Worm (Caenorhabditis elegans) whole organism, L1 larva: ENCODE results near the gene C53A5.17.

ENCODE experiments used
- C04F5.9 ChIP-seq: sonication (generic microtip); optimal IDR thresholded peaks from 2 replicates; lab custom pipeline; 2016; ENCODE audit warnings: missing genetic modification characterization, missing compliant biosample characterization
- C34B4.2 ChIP-seq: sonication (generic microtip); optimal IDR thresholded peaks from 2 replicates; lab custom pipeline; 2017; ENCODE audit warnings: mild to moderate bottlenecking, missing genetic modification characterization, missing compliant biosample characterization
- Y116A8C.19 ChIP-seq: sonication (generic microtip); optimal IDR thresholded peaks from 2 replicates; lab custom pipeline; 2016; ENCODE audit warnings: missing compliant biosample characterization, missing genetic modification characterization, borderline replicate concordance
- aha-1 ChIP-seq: fragments of 150-350 bp; optimal IDR thresholded peaks from 2 replicates; lab custom pipeline; 2014; ENCODE audit warnings: missing biosample characterization, missing genetic modification characterization
- blmp-1 ChIP-seq: fragments of 150-350 bp; optimal IDR thresholded peaks from 2 replicates; lab custom pipeline; 2014; ENCODE audit warnings: missing biosample characterization, missing genetic modification characterization
- ceh-8 ChIP-seq: fragments of 200-800 bp; sonication (Bioruptor generic); optimal IDR thresholded peaks from 2 replicates; lab custom pipeline; 2018; ENCODE audit warnings: mild to moderate bottlenecking, missing genetic modification characterization, moderate library complexity, missing compliant biosample characterization
- ceh-90 ChIP-seq: sonication (generic microtip); optimal IDR thresholded peaks from 2 replicates; lab custom pipeline; 2016; ENCODE audit warnings: missing genetic modification characterization, missing compliant biosample characterization
- ces-1 ChIP-seq: fragments of 150-350 bp; optimal IDR thresholded peaks from 2 replicates; lab custom pipeline; 2014; ENCODE audit warnings: missing biosample characterization, missing genetic modification reagents, missing genetic modification characterization
- dpl-1 ChIP-seq, 3 experiments: fragments of 150-350 bp in 2 of 3; sonication (generic microtip) in 1 of 3; optimal IDR thresholded peaks; 2 replicates each; lab custom pipeline; 2014 to 2017; ENCODE audit warnings: missing biosample characterization in 3 of 3, missing genetic modification characterization in 3 of 3, missing genetic modification reagents in 3 of 3
- dsc-1 ChIP-seq: sonication (generic microtip); optimal IDR thresholded peaks from 2 replicates; lab custom pipeline; 2016; ENCODE audit warnings: mild to moderate bottlenecking, missing genetic modification characterization, missing compliant biosample characterization
- efl-3 ChIP-seq: fragments of 200-800 bp; sonication (Bioruptor generic); optimal IDR thresholded peaks from 2 replicates; lab custom pipeline; 2018; ENCODE audit warnings: mild to moderate bottlenecking, missing genetic modification characterization, missing compliant biosample characterization
- elt-2 ChIP-seq: sonication (generic microtip); optimal IDR thresholded peaks from 2 replicates; lab custom pipeline; 2016; ENCODE audit warnings: missing genetic modification characterization, mild to moderate bottlenecking, inconsistent platforms, missing compliant biosample characterization, missing genetic modification reagents
- elt-3 ChIP-seq, 6 experiments: fragments of 150-350 bp in 1 of 6; sonication (generic microtip); optimal IDR thresholded peaks; 2 replicates each; lab custom pipeline; 2017 to 2018; ENCODE audit warnings: missing biosample characterization in 6 of 6, missing genetic modification characterization in 6 of 6, inconsistent platforms in 1 of 6
- fkh-10 ChIP-seq: sonication (generic microtip); optimal IDR thresholded peaks from 2 replicates; lab custom pipeline; 2017; ENCODE audit warnings: missing biosample characterization, missing genetic modification reagents, missing genetic modification characterization
- fkh-8 ChIP-seq: sonication (generic microtip); optimal IDR thresholded peaks from 2 replicates; lab custom pipeline; 2016; ENCODE audit warnings: mild to moderate bottlenecking, missing genetic modification characterization, missing compliant biosample characterization
- fos-1 ChIP-seq: fragments of 150-350 bp; optimal IDR thresholded peaks from 2 replicates; lab custom pipeline; 2014; ENCODE audit warnings: missing biosample characterization, missing genetic modification characterization
- grh-1 ChIP-seq: fragments of 200-800 bp; sonication (Bioruptor generic); IDR thresholded peaks from 2 replicates; pipeline ENCODE4 v1.3.6; 2022; ENCODE audit warnings: missing genetic modification reagents, missing genetic modification characterization, missing compliant biosample characterization
- hlh-17 ChIP-seq: fragments of 200-800 bp; sonication (Bioruptor generic); optimal IDR thresholded peaks from 2 replicates; lab custom pipeline; 2018; ENCODE audit warnings: missing genetic modification characterization, mild to moderate bottlenecking, missing compliant biosample characterization, moderate library complexity, borderline replicate concordance
- irx-1 ChIP-seq: sonication (generic microtip); optimal IDR thresholded peaks from 2 replicates; lab custom pipeline; 2016; ENCODE audit warnings: missing genetic modification characterization, missing compliant biosample characterization
- lin-13 ChIP-seq: fragments of 150-350 bp; optimal IDR thresholded peaks from 2 replicates; lab custom pipeline; 2014; ENCODE audit warnings: missing biosample characterization, missing genetic modification reagents, missing genetic modification characterization
- lin-14 ChIP-seq: fragments of 200-800 bp; sonication (Bioruptor generic); optimal IDR thresholded peaks from 2 replicates; lab custom pipeline; 2018; ENCODE audit warnings: mild to moderate bottlenecking, missing genetic modification characterization, moderate library complexity, missing compliant biosample characterization
- lin-15B ChIP-seq: fragments of 150-350 bp; sonication (generic microtip); optimal IDR thresholded peaks from 3 replicates; lab custom pipeline; 2014; ENCODE audit warnings: missing biosample characterization, missing genetic modification characterization
- lin-39 ChIP-seq: fragments of 150-350 bp; optimal IDR thresholded peaks from 2 replicates; lab custom pipeline; 2014; ENCODE audit warnings: missing biosample characterization, missing genetic modification reagents, missing genetic modification characterization
- lir-3 ChIP-seq: sonication (generic microtip); optimal IDR thresholded peaks from 2 replicates; lab custom pipeline; 2016; ENCODE audit warnings: mild to moderate bottlenecking, missing genetic modification characterization, moderate library complexity, missing compliant biosample characterization; ENCODE audit not compliant: poor library complexity
- lsy-2 ChIP-seq, 2 experiments: fragments of 150-350 bp; optimal IDR thresholded peaks; 2 replicates each; lab custom pipeline; 2014; ENCODE audit warnings: missing biosample characterization in 2 of 2, missing genetic modification characterization in 2 of 2
- mab-9 ChIP-seq: fragments of 200-800 bp; sonication (Bioruptor generic); IDR thresholded peaks from 2 replicates; pipeline ENCODE4 v1.3.6; 2022; ENCODE audit warnings: missing genetic modification reagents, missing genetic modification characterization, missing compliant biosample characterization
- mef-2 ChIP-seq: fragments of 150-350 bp; optimal IDR thresholded peaks from 2 replicates; lab custom pipeline; 2014; ENCODE audit warnings: missing biosample characterization, missing genetic modification characterization
- mep-1 ChIP-seq: fragments of 150-350 bp; optimal IDR thresholded peaks from 2 replicates; lab custom pipeline; 2014; ENCODE audit warnings: missing biosample characterization, missing genetic modification characterization
- nhr-19 ChIP-seq: fragments of 200-800 bp; sonication (Bioruptor generic); conservative IDR thresholded peaks from 2 replicates; pipeline ENCODE4 v1.3.6; 2022; ENCODE audit warnings: missing genetic modification characterization, missing compliant biosample characterization
- nhr-20 ChIP-seq: sonication (generic microtip); optimal IDR thresholded peaks from 2 replicates; lab custom pipeline; 2016; ENCODE audit warnings: mild to moderate bottlenecking, missing genetic modification characterization, missing compliant biosample characterization
- nhr-76 ChIP-seq: sonication (generic microtip); optimal IDR thresholded peaks from 2 replicates; lab custom pipeline; 2017; ENCODE audit warnings: missing biosample characterization, missing genetic modification characterization
- nhr-77 ChIP-seq: fragments of 150-350 bp; optimal IDR thresholded peaks from 2 replicates; lab custom pipeline; 2014; ENCODE audit warnings: missing biosample characterization, missing genetic modification characterization
- nhr-85 ChIP-seq: sonication (generic microtip); peaks from one replicate; lab custom pipeline; 2016; ENCODE audit warnings: missing genetic modification characterization, inconsistent platforms, missing compliant biosample characterization
- nhr-90 ChIP-seq: sonication (generic microtip); optimal IDR thresholded peaks from 2 replicates; lab custom pipeline; 2016; ENCODE audit warnings: mild to moderate bottlenecking, missing genetic modification characterization, missing compliant biosample characterization; ENCODE audit not compliant: poor library complexity
- pag-3 ChIP-seq: sonication (generic microtip); optimal IDR thresholded peaks from 2 replicates; lab custom pipeline; 2017; ENCODE audit warnings: missing genetic modification characterization, mild to moderate bottlenecking, missing compliant biosample characterization, antibody characterized with exemption, borderline replicate concordance; ENCODE audit not compliant: insufficient read depth
- pqm-1 ChIP-seq: sonication (generic microtip); optimal IDR thresholded peaks from 3 replicates; lab custom pipeline; 2017; ENCODE audit warnings: missing biosample characterization, missing genetic modification characterization
- snpc-4 ChIP-seq: fragments of 150-350 bp; optimal IDR thresholded peaks from 2 replicates; lab custom pipeline; 2014; ENCODE audit warnings: missing biosample characterization, missing genetic modification characterization
- sox-4 ChIP-seq: sonication (generic microtip); optimal IDR thresholded peaks from 2 replicates; lab custom pipeline; 2016; ENCODE audit warnings: missing genetic modification characterization, missing compliant biosample characterization
- sup-37 ChIP-seq: fragments of 200-800 bp; sonication (Bioruptor generic); optimal IDR thresholded peaks from 2 replicates; lab custom pipeline; 2018; ENCODE audit warnings: mild to moderate bottlenecking, missing genetic modification characterization, missing compliant biosample characterization
- swsn-7 ChIP-seq: sonication (generic microtip); optimal IDR thresholded peaks from 2 replicates; lab custom pipeline; 2016; ENCODE audit warnings: missing genetic modification characterization, missing compliant biosample characterization
- tbx-2 ChIP-seq: sonication (generic microtip); optimal IDR thresholded peaks from 2 replicates; lab custom pipeline; 2016; ENCODE audit warnings: missing genetic modification characterization, missing compliant biosample characterization
- tlp-1 ChIP-seq: fragments of 150-350 bp; optimal IDR thresholded peaks from 2 replicates; lab custom pipeline; 2014; ENCODE audit warnings: missing biosample characterization, missing genetic modification characterization
- unc-130 ChIP-seq: fragments of 150-350 bp; optimal IDR thresholded peaks from 2 replicates; lab custom pipeline; 2017; ENCODE audit warnings: missing biosample characterization, missing genetic modification characterization, inconsistent platforms
- unc-62 ChIP-seq: fragments of 150-350 bp; optimal IDR thresholded peaks from 2 replicates; lab custom pipeline; 2014; ENCODE audit warnings: missing biosample characterization, missing genetic modification reagents, missing genetic modification characterization
- unc-86 ChIP-seq: sonication (generic microtip); optimal IDR thresholded peaks from 2 replicates; lab custom pipeline; 2016; ENCODE audit warnings: missing genetic modification characterization, missing compliant biosample characterization
- unc-98 ChIP-seq: fragments of 200-800 bp; sonication (Bioruptor generic); IDR thresholded peaks from 2 replicates; pipeline ENCODE4 v1.3.6; 2022; ENCODE audit warnings: missing genetic modification characterization, missing compliant biosample characterization
- vab-15 ChIP-seq: sonication (generic microtip); optimal IDR thresholded peaks from 2 replicates; lab custom pipeline; 2017; ENCODE audit warnings: missing genotype, mild to moderate bottlenecking, missing genetic modification characterization, missing compliant biosample characterization
- xbp-1 ChIP-seq: sonication (generic microtip); optimal IDR thresholded peaks from 2 replicates; lab custom pipeline; 2016; ENCODE audit warnings: missing genetic modification characterization, missing compliant biosample characterization
- zip-4 ChIP-seq: fragments of 200-800 bp; sonication (Bioruptor generic); optimal IDR thresholded peaks from 2 replicates; lab custom pipeline; 2018; ENCODE audit warnings: mild to moderate bottlenecking, missing genetic modification characterization, moderate library complexity, missing compliant biosample characterization
- ztf-11 ChIP-seq, 2 experiments: sonication (generic microtip); optimal IDR thresholded peaks; 2 replicates each; lab custom pipeline; 2016 to 2017; ENCODE audit warnings: missing genetic modification characterization in 2 of 2, missing biosample characterization in 1 of 2, missing compliant biosample characterization in 1 of 2

Gene C53A5.17

ce11 chrV:14506713-14507675 lies 13.9 kb downstream of the C53A5.17 start (continued):
- peak; percentile 18 for TF ChIP-seq lin-39 (tag; lab: Kevin White, UChicago)
- TF ChIP-seq nhr-20, result peak; percentile 10
- TF ChIP-seq ceh-8 (GFP tag; lab: Kevin White, UChicago), result no peak
- no peak for TF ChIP-seq xbp-1 (tag; lab: Kevin White, UChicago)
- no peak for TF ChIP-seq pag-3
- no peak for TF ChIP-seq C34B4.2 (tag; lab: Kevin White, UChicago)
- no peak for TF ChIP-seq lin-13 (GFP tag; lab: Kevin White, UChicago)
- TF ChIP-seq tbx-2 (tag; lab: Kevin White, UChicago), result no peak
- no peak for TF ChIP-seq Y116A8C.19
- peak; percentile 73 for TF ChIP-seq lin-14
- no peak for TF ChIP-seq zip-4 (GFP tag; lab: Kevin White, UChicago)
- TF ChIP-seq efl-3 (GFP tag; lab: Kevin White, UChicago), result no peak
- TF ChIP-seq lin-15B (tag; lab: Kevin White, UChicago), result no peak
- peak; percentile 98 for TF ChIP-seq nhr-85 (tag; lab: Kevin White, UChicago)
- TF ChIP-seq sup-37, result no peak
- no peak for TF ChIP-seq nhr-19 (GFP tag; lab: Robert Waterston, UW)
- no peak for TF ChIP-seq mep-1 (tag; lab: Kevin White, UChicago)
- TF ChIP-seq fkh-10 (GFP tag; lab: Kevin White, UChicago), result no peak
- no peak for TF ChIP-seq grh-1
- no peak for TF ChIP-seq ces-1 (GFP tag; lab: Kevin White, UChicago)
- no peak for TF ChIP-seq pqm-1 (tag; lab: Kevin White, UChicago)
- no peak for TF ChIP-seq nhr-77 (tag; lab: Kevin White, UChicago)
- no peak for TF ChIP-seq hlh-17 (GFP tag; lab: Kevin White, UChicago)
- TF ChIP-seq unc-130, result no peak
- no peak for TF ChIP-seq lsy-2 (tag; optimal IDR thresholded peaks at IDR 0.05; lab: Kevin White, UChicago)
- TF ChIP-seq swsn-7 (tag; lab: Kevin White, UChicago), result no peak
- no peak for TF ChIP-seq dpl-1 (GFP tag; optimal IDR thresholded peaks at IDR 0.05; lab: Kevin White, UChicago)
- peak in 2 of 6 experiments; percentile 37 to 59 for TF ChIP-seq elt-3 (tag; optimal IDR thresholded peaks at IDR 0.05; lab: Kevin White, UChicago)
- no peak for TF ChIP-seq fos-1 (tag; lab: Kevin White, UChicago)
- TF ChIP-seq lir-3, result no peak
- no peak for TF ChIP-seq unc-62
- no peak for TF ChIP-seq snpc-4 (tag; lab: Kevin White, UChicago)
- peak; percentile 81 for TF ChIP-seq blmp-1 (tag; lab: Kevin White, UChicago)
- no peak for TF ChIP-seq fkh-8
- TF ChIP-seq nhr-90 (tag; lab: Kevin White, UChicago), result no peak
- no peak for TF ChIP-seq ceh-90
- TF ChIP-seq unc-98 (GFP tag; lab: Robert Waterston, UW), result no peak

ce11 chrV:14505745-14506214 lies 15.1 kb downstream of the C53A5.17 start:
- no peak for TF ChIP-seq unc-86 (tag; lab: Kevin White, UChicago)
- TF ChIP-seq irx-1 (tag; lab: Kevin White, UChicago), result no peak
- no peak for TF ChIP-seq mef-2 (tag; lab: Kevin White, UChicago)
- no peak for TF ChIP-seq lir-3
- no peak for TF ChIP-seq ztf-11 (tag; optimal IDR thresholded peaks at IDR 0.05; lab: Kevin White, UChicago)
- no peak for TF ChIP-seq aha-1
- no peak for TF ChIP-seq pag-3
- TF ChIP-seq pqm-1 (tag; lab: Kevin White, UChicago), result peak; percentile 80
- no peak for TF ChIP-seq sox-4 (tag; lab: Kevin White, UChicago)
- peak; percentile 83 for TF ChIP-seq elt-2 (tag; lab: Kevin White, UChicago)
- no peak for TF ChIP-seq vab-15 (tag; lab: Kevin White, UChicago)
- TF ChIP-seq tlp-1, result peak; percentile 31
- no peak for TF ChIP-seq nhr-76 (tag; lab: Kevin White, UChicago)
- peak; percentile 62 for TF ChIP-seq lin-14
- TF ChIP-seq ceh-8 (GFP tag; lab: Kevin White, UChicago), result no peak
- TF ChIP-seq dsc-1 (tag; lab: Kevin White, UChicago), result no peak
- no peak for TF ChIP-seq mab-9 (GFP tag; lab: Robert Waterston, UW)
- peak in 1 of 6 experiments; percentile 25 for TF ChIP-seq elt-3 (tag; optimal IDR thresholded peaks at IDR 0.05; lab: Kevin White, UChicago)
- TF ChIP-seq fkh-8, result no peak
- no peak for TF ChIP-seq C04F5.9
- no peak for TF ChIP-seq lin-15B (tag; lab: Kevin White, UChicago)
